Fruit fly (Drosophila melanogaster) whole organism, wandering third instar larva: ENCODE data around the gene ck.

ENCODE experiments used
- CG9705 ChIP-seq: fragments of 200-800 bp; sonication (Bioruptor generic); optimal IDR thresholded peaks from 2 replicates; lab custom pipeline; 2018; ENCODE audit warnings: missing biosample characterization, mild to moderate bottlenecking, missing genetic modification characterization
- Dfd ChIP-seq: fragments of >200 bp; optimal IDR thresholded peaks from 2 replicates; lab custom pipeline; 2017; ENCODE audit warnings: missing biosample characterization, missing genetic modification characterization
- Mio ChIP-seq: sonication (Bioruptor generic); optimal IDR thresholded peaks from 2 replicates; lab custom pipeline; 2016; ENCODE audit warnings: missing biosample characterization, missing genetic modification characterization
- OdsH ChIP-seq: fragments of 200-800 bp; sonication (Bioruptor generic); optimal IDR thresholded peaks from 2 replicates; lab custom pipeline; 2016; ENCODE audit warnings: missing biosample characterization, mild to moderate bottlenecking, missing genetic modification characterization
- Rel ChIP-seq, 2 experiments: fragments of 200-800 bp; sonication (Bioruptor generic) in 1 of 2; optimal IDR thresholded peaks; 2 replicates in 1 of 2; 3 replicates in 1 of 2; lab custom pipeline; 2016 to 2019; ENCODE audit warnings: mild to moderate bottlenecking in 2 of 2, missing biosample characterization in 2 of 2, missing genetic modification characterization in 2 of 2, moderate library complexity in 1 of 2
- dmrt93B ChIP-seq: fragments of 200-800 bp; sonication (Bioruptor generic); optimal IDR thresholded peaks from 2 replicates; lab custom pipeline; 2018; ENCODE audit warnings: missing biosample characterization, mild to moderate bottlenecking, missing genetic modification characterization
- ey ChIP-seq: fragments of 200-800 bp; sonication (Bioruptor generic); optimal IDR thresholded peaks from 2 replicates; lab custom pipeline; 2016; ENCODE audit warnings: missing biosample characterization, missing genetic modification characterization
- fru ChIP-seq: fragments of 200-800 bp; sonication (Bioruptor generic); optimal IDR thresholded peaks from 3 replicates; lab custom pipeline; 2016; ENCODE audit warnings: missing biosample characterization, mild to moderate bottlenecking, missing genetic modification characterization
- h ChIP-seq: fragments of 200-800 bp; sonication (Bioruptor generic); optimal IDR thresholded peaks from 3 replicates; lab custom pipeline; 2016; ENCODE audit warnings: missing biosample characterization, mild to moderate bottlenecking, missing genetic modification characterization
- jim ChIP-seq: fragments of 175-275, 200-325 bp; sonication (Bioruptor generic); optimal IDR thresholded peaks from 2 replicates; lab custom pipeline; 2016; ENCODE audit warnings: missing biosample characterization, mild to moderate bottlenecking, missing genetic modification characterization
- lola ChIP-seq: fragments of >200 bp; optimal IDR thresholded peaks from 2 replicates; lab custom pipeline; 2017; ENCODE audit warnings: missing biosample characterization, missing genetic modification characterization
- psq ChIP-seq: fragments of 200-800 bp; sonication (Bioruptor generic); optimal IDR thresholded peaks from 3 replicates; lab custom pipeline; 2017; ENCODE audit warnings: missing biosample characterization, mild to moderate bottlenecking, missing genetic modification characterization, moderate library complexity

DNA sequence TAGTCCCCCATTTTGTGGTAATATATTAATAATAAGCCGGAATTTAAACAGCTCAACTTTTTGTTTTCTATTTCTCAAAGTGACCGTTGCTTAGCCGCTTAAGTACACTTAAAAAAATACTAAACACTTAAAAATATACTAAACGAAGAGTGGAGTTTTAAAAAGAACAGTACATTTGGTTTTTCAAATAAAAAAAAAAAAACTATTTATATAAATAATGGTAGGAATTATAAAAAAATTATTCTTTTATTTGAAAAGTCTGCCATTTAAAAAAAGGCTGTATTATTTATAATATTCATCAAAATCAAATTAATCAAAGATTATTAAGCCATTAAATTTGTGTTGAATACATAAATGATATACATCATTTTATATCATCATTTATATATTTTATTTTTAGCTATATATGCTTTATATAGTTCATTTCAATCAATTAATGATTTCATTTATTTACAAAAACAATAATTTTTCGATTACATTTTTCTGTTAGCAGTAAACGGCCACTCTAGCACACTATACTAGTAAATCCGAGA lies 50.3 kb downstream of the ck start, which contains the start of the genes Ankrd49 and NC2beta:
- TF ChIP-seq jim (GFP tag; lab: Kevin White, UChicago): no peak
- no peak for TF ChIP-seq fru
- no peak for TF ChIP-seq Rel (GFP tag; optimal IDR thresholded peaks at IDR 0.05; lab: Kevin White, UChicago)
- no peak for TF ChIP-seq Rel (tag; optimal IDR thresholded peaks at IDR 0.05; lab: Kevin White, UChicago)
- TF ChIP-seq lola (GFP tag; lab: Kevin White, UChicago): no peak
- no peak for TF ChIP-seq OdsH (GFP tag; lab: Kevin White, UChicago)
- TF ChIP-seq Mio (GFP tag; lab: Kevin White, UChicago): no peak
- no peak for TF ChIP-seq ey
- no peak for TF ChIP-seq h (GFP tag; lab: Kevin White, UChicago)
- TF ChIP-seq CG9705 (GFP tag; lab: Kevin White, UChicago): no peak
- no peak for TF ChIP-seq psq
- TF ChIP-seq dmrt93B (GFP tag; lab: Kevin White, UChicago): no peak
- no peak for TF ChIP-seq Dfd (GFP tag; lab: Kevin White, UChicago)
